Worm (Caenorhabditis elegans): ENCODE data around the gene F22H10.6.

DNA sequence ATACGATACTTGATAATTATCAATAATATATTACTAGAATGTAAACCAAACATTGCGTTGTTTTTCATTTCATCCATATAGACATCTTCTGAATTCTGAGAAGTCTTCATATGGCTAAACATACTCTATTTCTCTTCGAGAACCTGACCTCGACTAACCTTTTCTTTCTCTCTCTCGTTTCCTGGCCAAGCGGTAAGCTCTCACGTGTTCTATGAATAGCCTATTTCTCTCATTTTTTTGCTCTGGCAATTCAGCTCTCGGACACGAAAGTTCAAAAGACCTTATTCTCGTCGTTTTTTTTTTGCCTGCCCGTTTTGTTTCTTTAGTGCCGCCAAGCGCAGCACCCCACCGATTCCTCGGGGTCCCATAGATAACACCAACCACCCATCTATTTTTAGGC lies 46.3 kb upstream of the F22H10.6 start:
- no peak for TF ChIP-seq nhr-23 (tag; optimal IDR thresholded peaks at IDR 0.05)
- no peak for TF ChIP-seq lin-11 (tag; optimal IDR thresholded peaks at IDR 0.05)
- TF ChIP-seq nhr-11 (tag; optimal IDR thresholded peaks at IDR 0.05): no peak
- no peak for TF ChIP-seq ztf-11 (tag; optimal IDR thresholded peaks at IDR 0.05)
- TF ChIP-seq aly-2 (tag; optimal IDR thresholded peaks at IDR 0.05): no peak
- no peak for TF ChIP-seq ama-1 (optimal IDR thresholded peaks at IDR 0.05)
- TF ChIP-seq lin-13 (GFP tag; optimal IDR thresholded peaks at IDR 0.05): no peak
- no peak for TF ChIP-seq fos-1 (tag; optimal IDR thresholded peaks at IDR 0.05)
- peak in 1 of 2 experiments; percentile 46 for TF ChIP-seq mdl-1 (tag; optimal IDR thresholded peaks at IDR 0.05)
- no peak for TF ChIP-seq ztf-4 (tag; optimal IDR thresholded peaks at IDR 0.05)
- TF ChIP-seq R02D3.7 (tag; optimal IDR thresholded peaks at IDR 0.05): no peak

All from whole organism, L2 larva.